Worm (Caenorhabditis elegans): ENCODE results near the gene fbxa-32.
A peak's percentile ranks its signal among the peaks of the same experiment; 100 is the strongest.

fbxa-32 gene

DNA sequence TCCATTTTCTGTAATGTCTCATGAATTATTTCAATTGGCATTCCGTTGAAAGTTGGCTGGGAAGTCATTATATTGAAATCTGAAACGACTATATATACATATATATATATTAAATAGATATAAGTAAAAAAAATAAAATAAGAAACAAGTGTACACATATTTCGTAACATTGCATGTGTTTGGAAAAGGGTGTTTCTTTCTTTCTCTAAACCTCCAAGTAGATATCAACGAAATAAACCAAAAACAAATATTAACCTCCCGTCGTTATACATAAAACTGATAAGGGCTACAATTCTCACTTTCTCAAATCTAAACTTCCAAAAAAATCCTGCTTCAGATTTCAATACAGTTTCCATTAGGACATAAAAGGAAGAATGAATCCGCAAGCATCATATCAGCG is 39.2 kb upstream of the fbxa-32 start, which contains the start of gene fbxa-79:
Gene fbxa-79, minus strand, starts transcription at position 86 of the 400 bp plus-strand sequence.
- peak; percentile 77 for TF ChIP-seq pha-4 (tag; optimal IDR thresholded peaks at IDR 0.05)
- no peak for TF ChIP-seq eor-1 (tag; optimal IDR thresholded peaks at IDR 0.05)
- peak; percentile 67 for TF ChIP-seq pqm-1 (tag; optimal IDR thresholded peaks at IDR 0.05)
- TF ChIP-seq elt-2 (tag; optimal IDR thresholded peaks at IDR 0.05) = peak; percentile 67

DNA sequence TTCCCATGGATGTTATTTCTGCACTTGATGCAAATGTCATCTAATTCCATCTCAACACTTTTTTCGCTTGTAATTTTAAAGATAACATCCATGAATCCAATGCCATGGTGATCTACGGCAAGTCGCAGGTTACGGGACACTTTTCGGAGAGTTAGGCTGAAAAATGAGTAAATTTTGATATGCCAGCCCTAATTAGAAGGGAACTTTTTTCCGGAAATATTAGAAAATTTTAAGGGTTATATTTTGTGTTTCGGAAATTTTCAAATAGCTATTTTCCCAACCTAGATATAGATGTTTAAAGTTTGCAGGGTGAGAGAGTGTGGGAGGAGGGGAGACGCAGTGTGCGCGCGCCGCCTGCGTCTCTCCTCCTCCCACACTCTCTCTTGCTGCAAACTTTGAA is 38.3 kb upstream of the fbxa-32 start:
- no peak for TF ChIP-seq jun-1 (tag; optimal IDR thresholded peaks at IDR 0.05)
- no peak for TF ChIP-seq skn-1 (tag; optimal IDR thresholded peaks at IDR 0.05)

DNA sequence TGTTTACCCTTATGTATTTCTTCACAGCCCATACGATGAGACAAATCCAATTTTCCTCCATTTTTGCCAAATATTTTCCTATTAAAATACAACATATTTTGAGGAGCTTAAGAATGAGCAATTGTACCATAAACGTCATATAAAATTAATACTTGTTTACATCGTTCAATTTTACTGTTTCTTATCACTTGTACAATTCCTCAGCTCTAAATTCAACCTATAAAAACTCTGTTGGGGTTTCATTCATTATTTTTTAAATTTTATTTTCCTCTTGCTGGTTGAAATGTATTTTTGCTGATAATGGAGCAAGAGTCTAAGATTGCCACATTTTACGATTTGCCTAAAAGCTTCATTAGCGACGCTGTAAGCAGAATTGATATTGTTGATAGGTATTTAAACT is 34.4 kb upstream of the fbxa-32 start, which contains the start of gene fbxa-75:
Gene fbxa-75, plus strand, starts transcription at position 301 of the 400 bp plus-strand sequence.
- TF ChIP-seq ceh-16 (tag; optimal IDR thresholded peaks at IDR 0.05) (no peak), ceh-9 (tag; optimal IDR thresholded peaks at IDR 0.05) (no peak), pha-4 (tag; optimal IDR thresholded peaks at IDR 0.05) (no peak)

DNA sequence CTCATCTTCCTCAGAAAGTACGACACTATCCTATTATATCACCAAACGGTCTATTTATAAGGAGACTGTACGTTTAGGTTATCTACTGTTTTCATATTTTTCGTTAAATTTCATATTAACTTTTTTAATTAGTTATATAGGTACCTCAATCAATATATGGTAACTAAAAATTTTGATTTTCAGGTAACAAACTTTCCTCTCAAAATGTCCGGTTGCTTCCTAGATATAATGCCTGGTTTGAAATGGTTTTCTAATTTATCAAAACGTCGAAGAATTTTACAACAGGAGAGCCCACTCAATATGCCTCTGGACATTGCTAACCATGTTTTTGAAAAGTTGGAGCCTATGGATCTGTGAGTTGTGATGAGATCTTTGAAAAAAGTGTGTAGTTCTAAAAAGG is 28.5 kb upstream of the fbxa-32 start, which contains the start of gene fbxa-28:
Gene fbxa-28, plus strand, starts transcription at position 301 of the 400 bp plus-strand sequence.
- no peak for TF ChIP-seq sea-2 (GFP tag; optimal IDR thresholded peaks at IDR 0.05)
- TF ChIP-seq ztf-11 (tag; optimal IDR thresholded peaks at IDR 0.05) = no peak
- no peak for TF ChIP-seq fkh-2 (tag; optimal IDR thresholded peaks at IDR 0.05)
- no peak for TF ChIP-seq snpc-4 (tag; optimal IDR thresholded peaks at IDR 0.05)
- no peak for TF ChIP-seq nhr-76 (tag; optimal IDR thresholded peaks at IDR 0.05)

DNA sequence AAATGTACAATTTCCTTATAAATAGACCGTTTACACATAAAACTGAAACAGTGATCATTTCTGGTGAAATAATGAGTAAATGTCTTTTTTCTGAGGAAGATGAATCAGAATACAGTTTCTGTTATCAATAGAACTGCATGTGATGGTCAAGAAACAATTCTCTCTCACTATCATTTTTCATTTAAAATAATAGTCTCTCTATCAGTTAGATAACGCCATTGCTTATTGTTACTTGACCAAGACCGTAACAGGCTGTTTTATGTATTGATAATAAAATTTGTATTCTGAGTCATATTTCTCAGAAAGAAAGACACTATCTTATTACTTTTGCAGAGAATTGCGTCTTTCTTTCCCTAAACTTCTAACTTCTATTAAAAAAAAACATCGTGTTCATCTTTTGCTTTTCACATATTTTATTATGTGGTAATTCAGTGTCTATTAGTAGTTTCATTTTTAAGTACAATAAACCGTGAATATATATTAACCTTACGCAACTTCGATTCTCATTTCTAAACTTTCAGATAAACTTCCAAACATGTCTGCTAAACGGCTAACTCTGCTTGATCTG is 26.2 kb upstream of the fbxa-32 start, which contains the start of gene fbxa-35:
Gene fbxa-35, plus strand, starts transcription at position 518 of the 568 bp plus-strand sequence.
- TF ChIP-seq elt-2 (tag; optimal IDR thresholded peaks at IDR 0.05) (peak; percentile 63), mml-1 (tag; optimal IDR thresholded peaks at IDR 0.05) (no peak), pqm-1 (tag; optimal IDR thresholded peaks at IDR 0.05) (peak; percentile 86)

DNA sequence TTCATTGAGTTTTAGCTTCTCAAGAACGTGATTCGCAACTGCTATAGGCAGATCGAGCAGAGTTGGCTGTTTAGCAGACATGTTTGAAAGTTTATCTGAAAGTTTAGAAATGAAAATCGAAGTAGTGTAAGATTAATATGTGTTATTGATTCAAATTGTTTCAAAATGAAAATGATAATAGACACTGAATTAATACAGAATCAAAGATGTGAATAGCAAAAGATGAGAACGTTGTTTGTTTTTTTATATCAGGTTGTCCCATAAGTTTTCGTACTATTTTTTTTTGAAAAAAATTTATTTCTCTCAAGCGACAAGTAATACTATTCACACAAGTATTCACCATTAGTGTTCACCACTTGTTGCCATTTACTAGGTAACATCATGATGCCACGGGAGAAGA is 24.1 kb upstream of the fbxa-32 start, which contains the start of gene fbxa-36:
Gene fbxa-36, minus strand, starts transcription at position 101 of the 400 bp plus-strand sequence.
- TF ChIP-seq ama-1 (optimal IDR thresholded peaks at IDR 0.05) = no peak
- no peak for TF ChIP-seq zag-1 (tag; optimal IDR thresholded peaks at IDR 0.05)
- TF ChIP-seq fos-1 (tag; optimal IDR thresholded peaks at IDR 0.05) = no peak
- TF ChIP-seq ztf-11 (tag; optimal IDR thresholded peaks at IDR 0.05) = no peak

DNA sequence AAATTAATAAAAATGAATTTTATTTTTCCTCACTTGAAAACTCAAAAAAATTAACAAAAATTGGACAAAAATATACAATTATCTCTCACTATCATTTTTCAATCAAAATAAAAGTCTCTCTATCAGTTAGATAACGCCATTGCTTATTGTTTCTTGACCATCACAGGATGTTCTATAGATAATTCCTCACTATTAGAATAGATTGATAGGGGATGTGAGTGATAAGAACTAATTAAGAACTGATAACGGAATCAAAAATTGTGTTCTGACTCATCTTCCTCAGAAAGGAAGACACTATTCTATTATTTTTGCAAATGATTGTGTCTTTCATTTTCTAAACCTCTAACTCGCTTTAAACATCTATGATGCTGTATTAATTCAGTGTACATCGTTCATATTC is 20.1 kb upstream of the fbxa-32 start:
- TF ChIP-seq nhr-12 (tag; optimal IDR thresholded peaks at IDR 0.05) (no peak), elt-3 (tag; optimal IDR thresholded peaks at IDR 0.05) (peak in 1 of 3 experiments; percentile 51), R02D3.7 (tag; optimal IDR thresholded peaks at IDR 0.05) (no peak), tbx-2 (tag; optimal IDR thresholded peaks at IDR 0.05) (no peak), pqm-1 (tag; optimal IDR thresholded peaks at IDR 0.05) (peak; percentile 87), nfya-1 (tag; optimal IDR thresholded peaks at IDR 0.05; ENCODE audit: insufficient read depth) (no peak), jun-1 (tag; optimal IDR thresholded peaks at IDR 0.05) (peak; percentile 31), elt-2 (tag; optimal IDR thresholded peaks at IDR 0.05) (peak; percentile 75), nhr-77 (tag; optimal IDR thresholded peaks at IDR 0.05) (no peak)

DNA sequence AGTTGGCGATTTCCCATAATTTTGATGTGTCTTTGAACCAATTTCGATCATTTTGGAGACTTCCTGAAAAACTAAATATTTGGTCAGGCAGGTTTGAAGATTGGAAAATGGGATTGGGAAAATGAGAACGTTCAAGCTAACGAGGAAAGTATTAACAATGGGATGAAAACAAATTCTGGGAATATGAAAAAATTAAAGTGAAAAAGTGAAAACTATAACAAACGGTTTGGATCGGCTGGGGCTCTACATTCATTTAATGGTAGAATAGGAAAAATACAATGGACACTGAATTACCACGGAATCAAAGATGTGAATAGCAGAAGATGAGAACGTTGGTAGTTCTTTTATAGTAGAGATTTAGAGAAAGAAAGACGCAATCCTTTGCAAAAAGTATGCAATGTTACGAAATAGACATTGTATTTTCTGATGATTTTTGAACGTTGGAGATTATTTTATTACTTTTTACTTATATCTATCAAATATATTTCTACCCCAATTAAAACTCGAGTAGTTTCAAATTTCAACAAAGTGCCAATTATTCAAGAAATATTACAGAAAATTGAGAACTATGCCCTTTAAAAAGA is 19.5 kb upstream of the fbxa-32 start, which contains the start of gene fbxa-50:
Gene fbxa-50, minus strand, starts transcription at position 51 of the 584 bp plus-strand sequence.
- TF ChIP-seq fkh-10 (GFP tag; optimal IDR thresholded peaks at IDR 0.05) = no peak
- TF ChIP-seq tbx-2 (tag; optimal IDR thresholded peaks at IDR 0.05) = no peak
- TF ChIP-seq elt-2 (tag; optimal IDR thresholded peaks at IDR 0.05) = no peak
- no peak for TF ChIP-seq nhr-23 (tag; optimal IDR thresholded peaks at IDR 0.05)
- no peak for TF ChIP-seq ceh-28 (tag; optimal IDR thresholded peaks at IDR 0.05)
- TF ChIP-seq nhr-67 (tag; optimal IDR thresholded peaks at IDR 0.05) = no peak
- TF ChIP-seq elt-3 (tag; optimal IDR thresholded peaks at IDR 0.05) = no peak
- no peak for TF ChIP-seq lin-39 (tag; optimal IDR thresholded peaks at IDR 0.05)
- no peak for TF ChIP-seq fos-1 (tag; optimal IDR thresholded peaks at IDR 0.05)
- no peak for TF ChIP-seq lin-15B (tag; optimal IDR thresholded peaks at IDR 0.05)
- no peak for TF ChIP-seq ceh-82 (tag; optimal IDR thresholded peaks at IDR 0.05)
- TF ChIP-seq pha-4 (tag; optimal IDR thresholded peaks at IDR 0.05) = no peak
- no peak for TF ChIP-seq snpc-4 (tag; optimal IDR thresholded peaks at IDR 0.05)
- TF ChIP-seq zag-1 (tag; optimal IDR thresholded peaks at IDR 0.05) = no peak
- TF ChIP-seq nhr-237 (tag; optimal IDR thresholded peaks at IDR 0.05) = no peak
- no peak for TF ChIP-seq ztf-4 (tag; optimal IDR thresholded peaks at IDR 0.05)
- TF ChIP-seq R02D3.7 (tag; optimal IDR thresholded peaks at IDR 0.05) = no peak
- no peak for TF ChIP-seq nhr-25 (tag; optimal IDR thresholded peaks at IDR 0.05)

Measured in whole organism, L3 larva.